Fruit fly (Drosophila melanogaster) whole organism, pupa: ENCODE results near the gene CG10949.

Experiments
- CG10348 ChIP-seq: fragments of 200-800 bp; sonication (Bioruptor generic); IDR thresholded peaks from 2 replicates; pipeline ENCODE4 v1.3.6; 2022; ENCODE audit warnings: missing biosample characterization, missing genetic modification characterization
- CG12605 ChIP-seq: fragments of 200-800 bp; sonication (Bioruptor generic); IDR thresholded peaks from 2 replicates; pipeline ENCODE4 v1.3.6; 2022; ENCODE audit warnings: missing biosample characterization, missing genetic modification characterization
- CG13204 ChIP-seq: fragments of 200-800 bp; sonication (Bioruptor generic); optimal IDR thresholded peaks from 2 replicates; lab custom pipeline; 2018; ENCODE audit warnings: missing biosample characterization, mild to moderate bottlenecking, missing genetic modification characterization, moderate library complexity
- CG14655 ChIP-seq: fragments of 200-800 bp; sonication (Bioruptor generic); optimal IDR thresholded peaks from 3 replicates; lab custom pipeline; 2017; ENCODE audit warnings: mild to moderate bottlenecking, missing biosample characterization, missing genetic modification reagents, missing genetic modification characterization
- CG15710 ChIP-seq: fragments of 200-800 bp; sonication (Bioruptor generic); optimal IDR thresholded peaks from 2 replicates; lab custom pipeline; 2018; ENCODE audit warnings: missing biosample characterization, mild to moderate bottlenecking, missing genetic modification characterization, moderate library complexity
- CG17806 ChIP-seq: fragments of 200-800 bp; sonication (Bioruptor generic); optimal IDR thresholded peaks from 2 replicates; lab custom pipeline; 2018; ENCODE audit warnings: missing biosample characterization, mild to moderate bottlenecking, missing genetic modification characterization, moderate library complexity
- CG32121 ChIP-seq: fragments of 200-800 bp; sonication (Bioruptor generic); IDR thresholded peaks from 2 replicates; pipeline ENCODE4 v1.3.6; 2022; ENCODE audit warnings: missing biosample characterization, missing genetic modification characterization
- CG34367 ChIP-seq: fragments of 200-800 bp; sonication (Bioruptor generic); optimal IDR thresholded peaks from 2 replicates; lab custom pipeline; 2018; ENCODE audit warnings: missing biosample characterization, mild to moderate bottlenecking, missing genetic modification characterization
- CG4496 ChIP-seq: fragments of 200-800 bp; sonication (Bioruptor generic); IDR thresholded peaks from 3 replicates; pipeline ENCODE4 v1.3.6; 2022; ENCODE audit warnings: missing biosample characterization, missing genetic modification characterization
- CG8159 ChIP-seq: fragments of 200-800 bp; sonication (Bioruptor generic); optimal IDR thresholded peaks from 3 replicates; lab custom pipeline; 2018; ENCODE audit warnings: missing biosample characterization, mild to moderate bottlenecking, missing genetic modification characterization, moderate library complexity
- CG8301 ChIP-seq: fragments of 200-800 bp; sonication (Bioruptor generic); optimal IDR thresholded peaks from 2 replicates; lab custom pipeline; 2018; ENCODE audit warnings: missing biosample characterization, mild to moderate bottlenecking, missing genetic modification characterization
- CG9948 ChIP-seq: fragments of 200-800 bp; sonication (Bioruptor generic); optimal IDR thresholded peaks from 2 replicates; lab custom pipeline; 2018; ENCODE audit warnings: missing biosample characterization, mild to moderate bottlenecking, missing genetic modification characterization, moderate library complexity
- D1 ChIP-seq: fragments of 200-800 bp; sonication (Bioruptor generic); optimal IDR thresholded peaks from 2 replicates; lab custom pipeline; 2018; ENCODE audit warnings: missing biosample characterization, mild to moderate bottlenecking, missing genetic modification characterization, moderate library complexity
- EcR ChIP-seq: fragments of 200-800 bp; sonication (Bioruptor generic); optimal IDR thresholded peaks from 3 replicates; lab custom pipeline; 2019; ENCODE audit warnings: missing biosample characterization, missing genetic modification characterization, mild to moderate bottlenecking, moderate library complexity, missing genetic modification reagents
- Ets98B ChIP-seq: fragments of 200-800 bp; sonication (Bioruptor generic); IDR thresholded peaks from 2 replicates; pipeline ENCODE4 v1.3.6; 2022; ENCODE audit warnings: missing biosample characterization, missing genetic modification characterization
- Pif1A ChIP-seq: fragments of 200-800 bp; sonication (Bioruptor generic); optimal IDR thresholded peaks from 3 replicates; lab custom pipeline; 2016; ENCODE audit warnings: missing biosample characterization, missing genetic modification characterization
- Pif1B ChIP-seq: fragments of 200-800 bp; sonication (Bioruptor generic); optimal IDR thresholded peaks from 3 replicates; lab custom pipeline; 2016; ENCODE audit warnings: missing biosample characterization, missing genetic modification characterization
- Snoo ChIP-seq: fragments of 200-800 bp; sonication (Bioruptor generic); optimal IDR thresholded peaks from 3 replicates; lab custom pipeline; 2017; ENCODE audit warnings: missing biosample characterization, mild to moderate bottlenecking, missing genetic modification characterization, inconsistent platforms
- fd96Ca ChIP-seq: fragments of 200-800 bp; sonication (Bioruptor generic); IDR thresholded peaks from 3 replicates; pipeline ENCODE4 v1.3.6; 2022; ENCODE audit warnings: missing biosample characterization, missing genetic modification characterization
- gl ChIP-seq: fragments of 200-800 bp; sonication (Bioruptor generic); optimal IDR thresholded peaks from 2 replicates; lab custom pipeline; 2018; ENCODE audit warnings: missing biosample characterization, mild to moderate bottlenecking, missing genetic modification characterization
- rn ChIP-seq: fragments of 200-800 bp; sonication (Bioruptor generic); IDR thresholded peaks from 2 replicates; pipeline ENCODE4 v1.3.6; 2022; ENCODE audit warnings: missing biosample characterization, missing genetic modification characterization

CG10949 gene

dm6 chr2L:20438474-20438873, 21.8 kb upstream of the CG10949 start:
- no peak for TF ChIP-seq CG9948
- TF ChIP-seq Snoo = no peak
- TF ChIP-seq CG12605 (GFP tag; lab: Robert Waterston, UW) = no peak
- TF ChIP-seq CG34367 (tag; lab: Kevin White, UChicago) = no peak
- no peak for TF ChIP-seq CG4496 (GFP tag; lab: Robert Waterston, UW)
- TF ChIP-seq CG8301 (tag; lab: Kevin White, UChicago) = no peak
- TF ChIP-seq D1 (tag; lab: Kevin White, UChicago) = no peak
- TF ChIP-seq gl (tag; lab: Kevin White, UChicago) = no peak
- no peak for TF ChIP-seq fd96Ca (GFP tag; lab: Robert Waterston, UW)
- TF ChIP-seq rn = no peak
- TF ChIP-seq CG32121 (GFP tag; lab: Robert Waterston, UW) = no peak
- no peak for TF ChIP-seq CG15710 (tag; lab: Kevin White, UChicago)

DNA sequence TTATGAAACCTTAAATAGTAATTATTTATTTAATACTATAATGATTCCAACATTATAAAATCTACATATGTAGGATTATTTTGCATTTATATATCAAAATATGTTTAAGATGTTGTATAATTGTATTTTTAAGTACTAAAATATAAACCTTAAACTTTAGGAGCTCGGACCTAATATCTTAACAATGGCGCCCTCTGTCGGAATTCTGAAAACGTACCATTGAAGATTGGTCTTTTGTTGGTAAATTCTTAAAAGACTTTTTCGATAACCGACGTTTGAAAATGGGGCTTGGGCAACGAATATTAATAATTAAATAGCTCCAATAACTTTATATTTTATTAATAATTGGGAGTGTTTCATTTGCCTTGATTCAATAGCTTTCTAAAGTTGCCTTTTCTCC, 21.2 kb upstream of the CG10949 start:
- TF ChIP-seq CG34367 (tag; lab: Kevin White, UChicago) (no peak), CG32121 (GFP tag; lab: Robert Waterston, UW) (no peak), Pif1A (no peak), Snoo (no peak), CG10348 (GFP tag; lab: Robert Waterston, UW) (no peak), CG17806 (no peak), CG14655 (GFP tag; lab: Kevin White, UChicago) (no peak), EcR (GFP tag; lab: Kevin White, UChicago) (no peak), CG15710 (tag; lab: Kevin White, UChicago) (no peak), rn (no peak), D1 (tag; lab: Kevin White, UChicago) (no peak), CG9948 (no peak)
- TF ChIP-seq, all 21 proteins: peak for 0

dm6 chr2L:20435199-20435598, 18.5 kb upstream of the CG10949 start:
- no peak for TF ChIP-seq gl (tag; lab: Kevin White, UChicago)
- no peak for TF ChIP-seq EcR (GFP tag; lab: Kevin White, UChicago)
- TF ChIP-seq CG14655 (GFP tag; lab: Kevin White, UChicago) = peak; percentile 36
- no peak for TF ChIP-seq CG34367 (tag; lab: Kevin White, UChicago)
- TF ChIP-seq CG17806 = no peak
- TF ChIP-seq fd96Ca (GFP tag; lab: Robert Waterston, UW) = no peak
- TF ChIP-seq, all 21 proteins: peak for 1

DNA sequence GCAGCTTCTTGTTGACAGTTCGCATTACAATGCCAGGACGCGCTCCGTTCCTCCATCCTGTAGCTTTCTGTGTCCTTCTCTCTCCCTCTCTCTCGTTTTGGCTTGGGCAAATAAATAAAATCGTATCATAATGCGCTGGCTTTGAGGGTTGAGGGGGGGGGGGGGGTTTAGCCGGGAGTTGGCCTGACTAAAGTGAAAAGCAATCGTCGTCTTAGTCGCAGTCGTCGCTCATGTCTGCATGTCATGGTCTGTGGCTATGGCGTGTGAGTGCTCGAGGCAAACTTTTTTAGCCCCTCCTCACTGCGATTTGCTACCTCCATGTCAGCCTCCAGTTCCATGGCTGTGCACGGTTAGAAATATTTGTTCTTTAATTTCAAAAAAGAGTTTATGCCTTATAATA, 18.1 kb upstream of the CG10949 start:
- TF ChIP-seq CG14655 (GFP tag; lab: Kevin White, UChicago) = no peak
- TF ChIP-seq CG13204 (GFP tag; lab: Kevin White, UChicago) = peak; percentile 30

- TF ChIP-seq D1 (tag; lab: Kevin White, UChicago) = no peak
- no peak for TF ChIP-seq CG13204 (GFP tag; lab: Kevin White, UChicago)
- no peak for TF ChIP-seq CG14655 (GFP tag; lab: Kevin White, UChicago)
- no peak for TF ChIP-seq Ets98B (GFP tag; lab: Robert Waterston, UW)
- TF ChIP-seq CG8159 = no peak
- no peak for TF ChIP-seq CG12605 (GFP tag; lab: Robert Waterston, UW)
- TF ChIP-seq CG4496 (GFP tag; lab: Robert Waterston, UW) = no peak
- no peak for TF ChIP-seq CG34367 (tag; lab: Kevin White, UChicago)
- no peak for TF ChIP-seq EcR (GFP tag; lab: Kevin White, UChicago)
- no peak for TF ChIP-seq Pif1A
- no peak for TF ChIP-seq CG9948
- no peak for TF ChIP-seq rn
These were observed 14.5 kb upstream of the CG10949 start for dm6 chr2L:20431210-20431609.

- TF ChIP-seq CG12605 (GFP tag; lab: Robert Waterston, UW) (no peak), Pif1B (no peak), CG10348 (GFP tag; lab: Robert Waterston, UW) (no peak), CG32121 (GFP tag; lab: Robert Waterston, UW) (no peak), CG34367 (tag; lab: Kevin White, UChicago) (no peak), CG14655 (GFP tag; lab: Kevin White, UChicago) (no peak), CG8301 (tag; lab: Kevin White, UChicago) (no peak), rn (no peak), Pif1A (no peak), Snoo (no peak)
These were observed 12.7 kb upstream of the CG10949 start for dm6 chr2L:20429458-20429857.

dm6 chr2L:20428756-20429408, 12.2 kb upstream of the CG10949 start:
- TF ChIP-seq CG15710 (tag; lab: Kevin White, UChicago) (no peak), Snoo (peak; percentile 32), CG32121 (GFP tag; lab: Robert Waterston, UW) (0 out of 2 replicates have a peak, but pooled peaks have one; percentile 16), EcR (GFP tag; lab: Kevin White, UChicago) (peak; percentile 9), Pif1B (no peak), CG4496 (GFP tag; lab: Robert Waterston, UW) (no peak), Ets98B (GFP tag; lab: Robert Waterston, UW) (no peak), gl (tag; lab: Kevin White, UChicago) (no peak), CG10348 (GFP tag; lab: Robert Waterston, UW) (no peak), rn (no peak), CG8301 (tag; lab: Kevin White, UChicago) (no peak), Pif1A (no peak), CG17806 (no peak), CG13204 (GFP tag; lab: Kevin White, UChicago) (peak; percentile 53), CG14655 (GFP tag; lab: Kevin White, UChicago) (no peak), CG12605 (GFP tag; lab: Robert Waterston, UW) (no peak), CG9948 (no peak), D1 (tag; lab: Kevin White, UChicago) (peak; percentile 51), CG34367 (tag; lab: Kevin White, UChicago) (no peak), fd96Ca (GFP tag; lab: Robert Waterston, UW) (peak; percentile 38; the same call in 1 of the 3 replicates), CG8159 (peak; percentile 2)
- TF ChIP-seq, all 21 proteins: peak for 7
